Worm (Caenorhabditis elegans) whole organism, L2 larva: ENCODE data around the gene tbx-37.

Experiments used
- C34F6.9 ChIP-seq: fragments of 150-350 bp; optimal IDR thresholded peaks from 2 replicates; lab custom pipeline; 2014; ENCODE audit warnings: missing biosample characterization, missing genetic modification characterization
- F13H6.1 ChIP-seq: sonication (generic microtip); optimal IDR thresholded peaks from 2 replicates; lab custom pipeline; 2016; ENCODE audit warnings: missing genetic modification characterization, missing compliant biosample characterization
- R02D3.7 ChIP-seq: fragments of 150-350 bp; optimal IDR thresholded peaks from 2 replicates; lab custom pipeline; 2014; ENCODE audit warnings: missing biosample characterization, missing genetic modification characterization
- Y55F3AM.14 ChIP-seq: fragments of 200-800 bp; sonication (Bioruptor generic); optimal IDR thresholded peaks from 2 replicates; lab custom pipeline; 2018; ENCODE audit warnings: mild to moderate bottlenecking, missing genetic modification characterization, missing compliant biosample characterization
- ZK546.5 ChIP-seq: sonication (generic microtip); optimal IDR thresholded peaks from 2 replicates; lab custom pipeline; 2017; ENCODE audit warnings: missing biosample characterization, missing genetic modification characterization
- alr-1 ChIP-seq: fragments of 150-350 bp; optimal IDR thresholded peaks from 2 replicates; lab custom pipeline; 2014; ENCODE audit warnings: missing biosample characterization, missing genetic modification characterization
- aly-2 ChIP-seq: fragments of 150-350 bp; optimal IDR thresholded peaks from 2 replicates; lab custom pipeline; 2014; ENCODE audit warnings: missing biosample characterization, missing genetic modification characterization
- ama-1 ChIP-seq: fragments of 150-350 bp; optimal IDR thresholded peaks from 2 replicates; lab custom pipeline; 2018; ENCODE audit warnings: inconsistent platforms
- blmp-1 ChIP-seq: sonication (generic microtip); optimal IDR thresholded peaks from 2 replicates; lab custom pipeline; 2017; ENCODE audit warnings: missing genetic modification characterization, mild to moderate bottlenecking, missing compliant biosample characterization, antibody characterized with exemption, moderate library complexity; ENCODE audit not compliant: insufficient read depth
- ceh-16 ChIP-seq: fragments of 150-350 bp; optimal IDR thresholded peaks from 2 replicates; lab custom pipeline; 2014; ENCODE audit warnings: missing biosample characterization, missing genetic modification characterization
- ceh-82 ChIP-seq: fragments of 150-350 bp; optimal IDR thresholded peaks from 2 replicates; lab custom pipeline; 2014; ENCODE audit warnings: missing biosample characterization, missing genetic modification characterization
- crh-2 ChIP-seq: sonication (generic microtip); optimal IDR thresholded peaks from 2 replicates; lab custom pipeline; 2017; ENCODE audit warnings: missing biosample characterization, missing genetic modification characterization
- dmd-4 ChIP-seq: sonication (generic microtip); optimal IDR thresholded peaks from 2 replicates; lab custom pipeline; 2017; ENCODE audit warnings: missing biosample characterization, missing genetic modification characterization
- egl-27 ChIP-seq: sonication (generic microtip); optimal IDR thresholded peaks from 3 replicates; lab custom pipeline; 2017; ENCODE audit warnings: missing biosample characterization, missing genetic modification reagents, missing genetic modification characterization
- elt-1 ChIP-seq: fragments of 150-350 bp; optimal IDR thresholded peaks from 2 replicates; lab custom pipeline; 2014; ENCODE audit warnings: missing biosample characterization, missing genetic modification characterization
- elt-3 ChIP-seq: sonication (generic microtip); optimal IDR thresholded peaks from 2 replicates; lab custom pipeline; 2017; ENCODE audit warnings: missing biosample characterization, missing genetic modification characterization
- fos-1 ChIP-seq: fragments of 150-350 bp; optimal IDR thresholded peaks from 2 replicates; lab custom pipeline; 2014; ENCODE audit warnings: missing biosample characterization, missing genetic modification characterization
- gmeb-1 ChIP-seq: fragments of 150-350 bp; optimal IDR thresholded peaks from 2 replicates; lab custom pipeline; 2014; ENCODE audit warnings: missing biosample characterization, missing genetic modification characterization
- lin-11 ChIP-seq: fragments of 150-350 bp; sonication (generic microtip); optimal IDR thresholded peaks from 2 replicates; lab custom pipeline; 2014; ENCODE audit warnings: missing biosample characterization, missing genetic modification characterization, inconsistent platforms, mixed read lengths
- lin-13 ChIP-seq: fragments of 150-350 bp; optimal IDR thresholded peaks from 2 replicates; lab custom pipeline; 2014; ENCODE audit warnings: missing biosample characterization, missing genetic modification reagents, missing genetic modification characterization
- lin-39 ChIP-seq: fragments of 150-350 bp; optimal IDR thresholded peaks from 2 replicates; lab custom pipeline; 2014; ENCODE audit warnings: missing biosample characterization, missing genetic modification reagents, missing genetic modification characterization
- lsy-2 ChIP-seq, 2 experiments: fragments of 150-350 bp in 1 of 2; sonication (generic microtip) in 1 of 2; optimal IDR thresholded peaks; 2 replicates each; lab custom pipeline; 2014 to 2017; ENCODE audit warnings: missing biosample characterization in 2 of 2, missing genetic modification characterization in 2 of 2
- mab-5 ChIP-seq: fragments of 150-350 bp; optimal IDR thresholded peaks from 2 replicates; lab custom pipeline; 2014; ENCODE audit warnings: missing biosample characterization, missing genetic modification characterization
- mbf-1 ChIP-seq: sonication (generic microtip); optimal IDR thresholded peaks from 2 replicates; lab custom pipeline; 2017; ENCODE audit warnings: missing biosample characterization, missing genetic modification characterization
- mdl-1 ChIP-seq, 2 experiments: fragments of 150-350 bp in 1 of 2; sonication (generic microtip) in 1 of 2; optimal IDR thresholded peaks; 2 replicates each; lab custom pipeline; 2017; ENCODE audit warnings: missing biosample characterization in 2 of 2, missing genetic modification characterization in 2 of 2
- nhr-10 ChIP-seq: sonication (generic microtip); optimal IDR thresholded peaks from 2 replicates; lab custom pipeline; 2017; ENCODE audit warnings: missing biosample characterization, missing genetic modification characterization
- nhr-11 ChIP-seq: fragments of 150-350 bp; optimal IDR thresholded peaks from 2 replicates; lab custom pipeline; 2014; ENCODE audit warnings: missing biosample characterization, missing genetic modification characterization
- nhr-12 ChIP-seq: fragments of 150-350 bp; optimal IDR thresholded peaks from 2 replicates; lab custom pipeline; 2014; ENCODE audit warnings: missing biosample characterization, missing genetic modification characterization
- nhr-129 ChIP-seq: fragments of 150-350 bp; optimal IDR thresholded peaks from 2 replicates; lab custom pipeline; 2014; ENCODE audit warnings: missing biosample characterization, missing genetic modification characterization
- nhr-21 ChIP-seq: fragments of 150-350 bp; optimal IDR thresholded peaks from 2 replicates; lab custom pipeline; 2014; ENCODE audit warnings: missing biosample characterization, missing genetic modification characterization
- nhr-23 ChIP-seq: fragments of 150-350 bp; optimal IDR thresholded peaks from 2 replicates; lab custom pipeline; 2014; ENCODE audit warnings: missing biosample characterization, missing genetic modification reagents, missing genetic modification characterization
- nhr-237 ChIP-seq: fragments of 150-350 bp; optimal IDR thresholded peaks from 2 replicates; lab custom pipeline; 2014; ENCODE audit warnings: missing biosample characterization, missing genetic modification characterization
- nhr-25 ChIP-seq: fragments of 150-350 bp; sonication (generic microtip); optimal IDR thresholded peaks from 3 replicates; lab custom pipeline; 2014; ENCODE audit warnings: missing biosample characterization, missing genetic modification characterization
- nhr-6 ChIP-seq: fragments of 150-350 bp; optimal IDR thresholded peaks from 2 replicates; lab custom pipeline; 2014; ENCODE audit warnings: missing biosample characterization, missing genetic modification characterization
- nhr-77 ChIP-seq: fragments of 150-350 bp; optimal IDR thresholded peaks from 2 replicates; lab custom pipeline; 2014; ENCODE audit warnings: missing biosample characterization, missing genetic modification characterization
- peb-1 ChIP-seq: fragments of 150-350 bp; optimal IDR thresholded peaks from 2 replicates; lab custom pipeline; 2014; ENCODE audit warnings: missing biosample characterization, missing genetic modification characterization
- sem-4 ChIP-seq: fragments of 150-350 bp; optimal IDR thresholded peaks from 2 replicates; lab custom pipeline; 2014; ENCODE audit warnings: missing biosample characterization, missing genetic modification reagents, missing genetic modification characterization
- skn-1 ChIP-seq: sonication (generic microtip); optimal IDR thresholded peaks from 2 replicates; lab custom pipeline; 2017; ENCODE audit warnings: missing biosample characterization, missing genetic modification characterization
- sma-3 ChIP-seq: sonication (generic microtip); optimal IDR thresholded peaks from 2 replicates; lab custom pipeline; 2016; ENCODE audit warnings: missing genetic modification reagents, missing genetic modification characterization, missing compliant biosample characterization
- sma-9 ChIP-seq, 2 experiments: fragments of 150-350 bp in 1 of 2; sonication (generic microtip) in 1 of 2; optimal IDR thresholded peaks; 2 replicates each; lab custom pipeline; 2014 to 2016; ENCODE audit warnings: missing genetic modification characterization in 2 of 2, mild to moderate bottlenecking in 1 of 2, missing biosample characterization in 1 of 2, missing compliant biosample characterization in 1 of 2, missing genetic modification reagents in 1 of 2, moderate library complexity in 1 of 2
- snpc-4 ChIP-seq: fragments of 150-350 bp; optimal IDR thresholded peaks from 2 replicates; lab custom pipeline; 2014; ENCODE audit warnings: missing biosample characterization, missing genetic modification characterization
- unc-39 ChIP-seq: fragments of 150-350 bp; optimal IDR thresholded peaks from 2 replicates; lab custom pipeline; 2014; ENCODE audit warnings: missing biosample characterization, missing genetic modification characterization
- unc-55 ChIP-seq: fragments of 150-350 bp; sonication (generic microtip); optimal IDR thresholded peaks from 3 replicates; lab custom pipeline; 2014; ENCODE audit warnings: missing biosample characterization, missing genetic modification reagents, missing genetic modification characterization
- unc-62 ChIP-seq: fragments of 150-350 bp; optimal IDR thresholded peaks from 2 replicates; lab custom pipeline; 2014; ENCODE audit warnings: missing biosample characterization, missing genetic modification reagents, missing genetic modification characterization
- zag-1 ChIP-seq: fragments of 150-350 bp; optimal IDR thresholded peaks from 2 replicates; lab custom pipeline; 2014; ENCODE audit warnings: missing biosample characterization, missing genetic modification characterization
- ztf-1 ChIP-seq: fragments of 200-800 bp; sonication (Bioruptor generic); conservative IDR thresholded peaks from 2 replicates; pipeline ENCODE4 v1.3.6; 2022; ENCODE audit warnings: missing genetic modification characterization, missing compliant biosample characterization
- ztf-11 ChIP-seq: sonication (generic microtip); optimal IDR thresholded peaks from 2 replicates; lab custom pipeline; 2017; ENCODE audit warnings: missing biosample characterization, missing genetic modification characterization
- ztf-4 ChIP-seq: fragments of 150-350 bp; optimal IDR thresholded peaks from 2 replicates; lab custom pipeline; 2014; ENCODE audit warnings: missing biosample characterization, missing genetic modification characterization

tbx-37 gene

DNA sequence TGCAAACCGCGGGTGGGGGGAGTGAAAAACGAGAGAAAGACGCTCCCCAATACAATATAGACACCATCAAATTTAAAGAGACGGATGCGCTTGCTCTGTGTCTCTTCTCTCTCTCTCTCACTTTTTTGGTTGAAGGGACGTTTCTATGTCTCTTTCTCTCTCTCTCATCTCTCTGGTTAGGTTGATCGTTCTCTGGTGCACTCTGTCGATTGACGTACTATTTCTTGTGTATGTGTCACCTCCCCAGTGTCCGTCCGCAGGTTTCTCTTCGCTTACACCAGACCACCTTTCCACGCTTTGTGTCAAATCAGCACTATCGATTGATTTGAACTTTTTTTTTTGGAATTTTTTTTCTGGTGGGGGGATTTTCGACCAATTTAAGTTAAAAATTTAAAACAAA is 16.5 kb upstream of the tbx-37 start:
- no peak for TF ChIP-seq elt-3 (tag; lab: Kevin White, UChicago)
- no peak for TF ChIP-seq R02D3.7 (tag; lab: Kevin White, UChicago)
- TF ChIP-seq ceh-82, result no peak
- TF ChIP-seq snpc-4 (tag; lab: Kevin White, UChicago), result peak; percentile 35
- no peak for TF ChIP-seq lin-39
- TF ChIP-seq mdl-1 (tag; optimal IDR thresholded peaks at IDR 0.05; lab: Kevin White, UChicago), result peak; percentile 5 to 9
- peak; percentile 61 for TF ChIP-seq nhr-21 (tag; lab: Kevin White, UChicago)
- peak; percentile 57 for TF ChIP-seq lin-13 (GFP tag; lab: Kevin White, UChicago)
- no peak for TF ChIP-seq unc-62 (GFP tag; lab: Kevin White, UChicago)
- no peak for TF ChIP-seq nhr-10 (tag; lab: Kevin White, UChicago)
- TF ChIP-seq lsy-2 (tag; optimal IDR thresholded peaks at IDR 0.05; lab: Kevin White, UChicago), result peak; percentile 29 to 67
- TF ChIP-seq nhr-25, result peak; percentile 81
- TF ChIP-seq nhr-77, result no peak
- TF ChIP-seq skn-1 (tag; lab: Kevin White, UChicago), result no peak
- no peak for TF ChIP-seq peb-1 (tag; lab: Kevin White, UChicago)
- peak; percentile 56 for TF ChIP-seq gmeb-1 (tag; lab: Kevin White, UChicago)
- TF ChIP-seq ceh-16, result no peak
- no peak for TF ChIP-seq mab-5 (tag; lab: Kevin White, UChicago)
- no peak for TF ChIP-seq dmd-4 (tag; lab: Kevin White, UChicago)
- TF ChIP-seq nhr-237 (tag; lab: Kevin White, UChicago), result no peak
- peak; percentile 85 for TF ChIP-seq unc-55 (GFP tag; lab: Kevin White, UChicago)
- no peak for TF ChIP-seq nhr-11 (tag; lab: Kevin White, UChicago)
- peak; percentile 86 for TF ChIP-seq F13H6.1 (tag; lab: Kevin White, UChicago)
- no peak for TF ChIP-seq Y55F3AM.14 (GFP tag; lab: Kevin White, UChicago)
- peak; percentile 47 for TF ChIP-seq nhr-6 (tag; lab: Kevin White, UChicago)
- TF ChIP-seq ama-1 (lab: Kevin White, UChicago), result no peak
- peak; percentile 57 for TF ChIP-seq ztf-4 (tag; lab: Kevin White, UChicago)
- peak; percentile 93 for TF ChIP-seq crh-2 (tag; lab: Kevin White, UChicago)
- peak; percentile 39 for TF ChIP-seq egl-27 (tag; lab: Kevin White, UChicago)
- TF ChIP-seq ZK546.5 (tag; lab: Kevin White, UChicago), result no peak
- TF ChIP-seq ztf-11, result no peak
- TF ChIP-seq aly-2 (tag; lab: Kevin White, UChicago), result no peak
- TF ChIP-seq sma-9 (GFP tag; optimal IDR thresholded peaks at IDR 0.05; lab: Kevin White, UChicago), result peak; percentile 85
- no peak for TF ChIP-seq sma-9 (tag; optimal IDR thresholded peaks at IDR 0.05; lab: Kevin White, UChicago)
- TF ChIP-seq lin-11 (tag; lab: Kevin White, UChicago), result no peak
- peak; percentile 98 for TF ChIP-seq fos-1 (tag; lab: Kevin White, UChicago)
- TF ChIP-seq sem-4 (tag; lab: Kevin White, UChicago), result peak; percentile 18
- TF ChIP-seq blmp-1 (tag; lab: Kevin White, UChicago), result peak; percentile 52
- TF ChIP-seq nhr-129 (tag; lab: Kevin White, UChicago), result peak; percentile 93
- no peak for TF ChIP-seq zag-1
- TF ChIP-seq unc-39 (tag; lab: Kevin White, UChicago), result no peak
- TF ChIP-seq sma-3, result peak; percentile 62
- TF ChIP-seq alr-1 (tag; lab: Kevin White, UChicago), result no peak
- TF ChIP-seq mbf-1 (tag; lab: Kevin White, UChicago), result no peak
- TF ChIP-seq nhr-12 (tag; lab: Kevin White, UChicago), result no peak
- TF ChIP-seq nhr-23 (tag; lab: Kevin White, UChicago), result no peak
- TF ChIP-seq C34F6.9, result peak; percentile 85
- TF ChIP-seq elt-1 (tag; lab: Kevin White, UChicago), result no peak
- no peak for TF ChIP-seq ztf-1
